Worm (Caenorhabditis elegans) whole organism, late embryonic: ENCODE results near the gene mrp-4.

Experiments
- C08G9.2 ChIP-seq: sonication (generic microtip); optimal IDR thresholded peaks from 2 replicates; lab custom pipeline; 2016; ENCODE audit warnings: mild to moderate bottlenecking, missing genetic modification characterization, moderate library complexity, missing compliant biosample characterization
- F13H6.1 ChIP-seq: sonication (generic microtip); optimal IDR thresholded peaks from 2 replicates; lab custom pipeline; 2016; ENCODE audit warnings: missing genetic modification characterization, missing compliant biosample characterization
- T23F11.4 ChIP-seq: fragments of 200-800 bp; sonication (Bioruptor generic); optimal IDR thresholded peaks from 2 replicates; lab custom pipeline; 2018; ENCODE audit warnings: mild to moderate bottlenecking, missing genetic modification characterization, missing compliant biosample characterization
- Y22D7AL.16 ChIP-seq: sonication (generic microtip); optimal IDR thresholded peaks from 2 replicates; lab custom pipeline; 2016; ENCODE audit warnings: missing genetic modification characterization, missing compliant biosample characterization
- ahr-1 ChIP-seq: sonication (generic microtip); optimal IDR thresholded peaks from 2 replicates; lab custom pipeline; 2016; ENCODE audit warnings: missing genetic modification characterization, missing compliant biosample characterization
- ceh-2 ChIP-seq: sonication (generic microtip); optimal IDR thresholded peaks from 2 replicates; lab custom pipeline; 2016; ENCODE audit warnings: missing genotype, missing genetic modification characterization, missing compliant biosample characterization
- ceh-31 ChIP-seq: sonication (generic microtip); optimal IDR thresholded peaks from 2 replicates; lab custom pipeline; 2016; ENCODE audit warnings: missing genetic modification characterization, missing compliant biosample characterization
- ceh-34 ChIP-seq: sonication (generic microtip); optimal IDR thresholded peaks from 2 replicates; lab custom pipeline; 2016; ENCODE audit warnings: mild to moderate bottlenecking, missing genetic modification characterization, missing compliant biosample characterization
- ceh-45 ChIP-seq: fragments of 200-800 bp; sonication (Bioruptor generic); IDR thresholded peaks from 2 replicates; pipeline ENCODE4 v1.3.6; 2022; ENCODE audit warnings: missing genetic modification reagents, missing genetic modification characterization, missing compliant biosample characterization
- ceh-9 ChIP-seq: sonication (generic microtip); optimal IDR thresholded peaks from 2 replicates; lab custom pipeline; 2016; ENCODE audit warnings: mild to moderate bottlenecking, missing genetic modification characterization, inconsistent platforms, missing compliant biosample characterization
- dmd-4 ChIP-seq: sonication (generic microtip); optimal IDR thresholded peaks from 2 replicates; lab custom pipeline; 2016; ENCODE audit warnings: borderline replicate concordance, missing genetic modification characterization, missing compliant biosample characterization
- dve-1 ChIP-seq: sonication (generic microtip); optimal IDR thresholded peaks from 2 replicates; lab custom pipeline; 2017; ENCODE audit warnings: antibody characterized with exemption, mild to moderate bottlenecking, missing genetic modification characterization, missing compliant biosample characterization
- elt-2 ChIP-seq: sonication (generic microtip); optimal IDR thresholded peaks from 2 replicates; lab custom pipeline; 2016; ENCODE audit warnings: missing genetic modification reagents, missing genetic modification characterization, missing compliant biosample characterization
- eyg-1 ChIP-seq: sonication (generic microtip); optimal IDR thresholded peaks from 2 replicates; lab custom pipeline; 2016; ENCODE audit warnings: missing genotype, missing genetic modification characterization, missing compliant biosample characterization
- fax-1 ChIP-seq: sonication (generic microtip); optimal IDR thresholded peaks from 2 replicates; lab custom pipeline; 2016; ENCODE audit warnings: missing genotype, missing genetic modification characterization, missing compliant biosample characterization
- fkh-6 ChIP-seq: sonication (generic microtip); optimal IDR thresholded peaks from 2 replicates; lab custom pipeline; 2016; ENCODE audit warnings: missing genetic modification characterization, missing compliant biosample characterization
- gmeb-2 ChIP-seq: sonication (generic microtip); optimal IDR thresholded peaks from 2 replicates; lab custom pipeline; 2016; ENCODE audit warnings: missing genetic modification characterization, inconsistent platforms, missing compliant biosample characterization
- hlh-13 ChIP-seq: fragments of 200-800 bp; sonication (Bioruptor generic); optimal IDR thresholded peaks from 2 replicates; lab custom pipeline; 2018; ENCODE audit warnings: mild to moderate bottlenecking, missing genetic modification characterization, missing compliant biosample characterization
- hlh-6 ChIP-seq: sonication (generic microtip); optimal IDR thresholded peaks from 2 replicates; lab custom pipeline; 2016; ENCODE audit warnings: missing genotype, missing genetic modification characterization, missing compliant biosample characterization
- madf-2 ChIP-seq: sonication (generic microtip); optimal IDR thresholded peaks from 2 replicates; lab custom pipeline; 2017; ENCODE audit warnings: missing genetic modification characterization, missing compliant biosample characterization
- pag-3 ChIP-seq: sonication (generic microtip); optimal IDR thresholded peaks from 2 replicates; lab custom pipeline; 2016; ENCODE audit warnings: missing compliant biosample characterization, missing genetic modification characterization, borderline replicate concordance
- pat-9 ChIP-seq: fragments of 200-800 bp; sonication (Bioruptor generic); optimal IDR thresholded peaks from 2 replicates; lab custom pipeline; 2018; ENCODE audit warnings: mild to moderate bottlenecking, missing genetic modification characterization, moderate library complexity, missing compliant biosample characterization
- pha-4 ChIP-seq: fragments of 150-350 bp; optimal IDR thresholded peaks from 2 replicates; lab custom pipeline; 2018; ENCODE audit warnings: missing biosample characterization, missing genetic modification reagents, missing genetic modification characterization
- pqm-1 ChIP-seq: sonication (generic microtip); optimal IDR thresholded peaks from 2 replicates; lab custom pipeline; 2016; ENCODE audit warnings: missing genetic modification characterization, missing compliant biosample characterization
- ref-2 ChIP-seq: sonication (generic microtip); optimal IDR thresholded peaks from 2 replicates; lab custom pipeline; 2016; ENCODE audit warnings: missing genetic modification characterization, missing compliant biosample characterization
- rnt-1 ChIP-seq: sonication (generic microtip); optimal IDR thresholded peaks from 2 replicates; lab custom pipeline; 2016; ENCODE audit warnings: missing genetic modification characterization, missing compliant biosample characterization
- sdc-2 ChIP-seq: sonication (generic microtip); optimal IDR thresholded peaks from 2 replicates; lab custom pipeline; 2016; ENCODE audit warnings: missing genotype, missing genetic modification characterization, missing compliant biosample characterization
- sox-2 ChIP-seq: fragments of 200-800 bp; sonication (Bioruptor generic); IDR thresholded peaks from 2 replicates; pipeline ENCODE4 v1.3.6; 2022; ENCODE audit warnings: missing genetic modification reagents, missing genetic modification characterization, missing compliant biosample characterization
- sox-4 ChIP-seq: sonication (generic microtip); optimal IDR thresholded peaks from 2 replicates; lab custom pipeline; 2017; ENCODE audit warnings: mild to moderate bottlenecking, missing genetic modification characterization, inconsistent platforms, missing compliant biosample characterization
- syd-9 ChIP-seq: sonication (generic microtip); optimal IDR thresholded peaks from 2 replicates; lab custom pipeline; 2016; ENCODE audit warnings: mild to moderate bottlenecking, missing genetic modification characterization, moderate library complexity, missing compliant biosample characterization
- unc-3 ChIP-seq, 2 experiments: fragments of 200-800 bp in 1 of 2; sonication (Bioruptor generic) in 1 of 2; sonication (generic microtip) in 1 of 2; conservative IDR thresholded peaks in 1 of 2; optimal IDR thresholded peaks in 1 of 2; 2 replicates each; pipeline versions ENCODE4 v1.3.6 to Lab custom; 2016 to 2022; ENCODE audit warnings: missing compliant biosample characterization in 2 of 2, missing genetic modification characterization in 2 of 2, missing genetic modification reagents in 1 of 2
- unc-42 ChIP-seq: sonication (generic microtip); optimal IDR thresholded peaks from 2 replicates; lab custom pipeline; 2016; ENCODE audit warnings: missing genotype, missing genetic modification characterization, missing compliant biosample characterization
- unc-55 ChIP-seq: sonication (generic microtip); optimal IDR thresholded peaks from 2 replicates; lab custom pipeline; 2017; ENCODE audit warnings: missing biosample characterization, missing genetic modification reagents, missing genetic modification characterization

mrp-4 gene

ce11 chrX:9851745-9852330, 32.2 kb upstream of the mrp-4 start, which contains the start of gene lec-7:
Gene lec-7 (plus strand): TSS chrX:9852041.
- TF ChIP-seq eyg-1 (tag; lab: Kevin White, UChicago) (no peak), T23F11.4 (GFP tag; lab: Kevin White, UChicago) (no peak), ceh-45 (GFP tag; lab: Robert Waterston, UW) (no peak), madf-2 (no peak), pha-4 (tag; lab: Kevin White, UChicago) (no peak)

ce11 chrX:9856618-9857017, 27.5 kb upstream of the mrp-4 start, which contains the start of gene R07B1.11:
Gene R07B1.11 (plus strand): TSS chrX:9856918.
- TF ChIP-seq rnt-1 (tag; lab: Kevin White, UChicago) (no peak), Y22D7AL.16 (tag; lab: Kevin White, UChicago) (no peak), unc-55 (GFP tag; lab: Kevin White, UChicago) (no peak)
- TF ChIP-seq, all 69 proteins: peak for 0

- no peak for TF ChIP-seq hlh-6 (tag; lab: Kevin White, UChicago)
- TF ChIP-seq ahr-1 (tag; lab: Kevin White, UChicago): no peak
- no peak for TF ChIP-seq sox-2 (GFP tag; lab: Robert Waterston, UW)
- no peak for TF ChIP-seq ceh-9 (tag; lab: Kevin White, UChicago)
- TF ChIP-seq gmeb-2 (tag; lab: Kevin White, UChicago): no peak
- TF ChIP-seq hlh-13 (GFP tag; lab: Kevin White, UChicago): no peak
- TF ChIP-seq syd-9 (tag; lab: Kevin White, UChicago): no peak
- no peak for TF ChIP-seq rnt-1 (tag; lab: Kevin White, UChicago)
- no peak for TF ChIP-seq sox-4 (tag; lab: Kevin White, UChicago)
- TF ChIP-seq ceh-34 (tag; lab: Kevin White, UChicago): no peak
- no peak for TF ChIP-seq eyg-1 (tag; lab: Kevin White, UChicago)
- TF ChIP-seq dmd-4: no peak
- no peak for TF ChIP-seq fkh-6 (tag; lab: Kevin White, UChicago)
- no peak for TF ChIP-seq Y22D7AL.16 (tag; lab: Kevin White, UChicago)
- no peak for TF ChIP-seq dve-1 (tag; lab: Kevin White, UChicago)
- TF ChIP-seq T23F11.4 (GFP tag; lab: Kevin White, UChicago): no peak
- no peak for TF ChIP-seq sdc-2 (tag; lab: Kevin White, UChicago)
Measured at ce11 chrX:9858069-9858468, 26.0 kb upstream of the mrp-4 start, which contains the start of gene scav-5. Gene scav-5 (plus strand): TSS chrX:9858365.

- TF ChIP-seq elt-2 (tag; lab: Kevin White, UChicago) (peak; percentile 56), unc-3 (GFP tag; conservative IDR thresholded peaks at IDR 0.05; lab: Robert Waterston, UW) (no peak), unc-3 (tag; optimal IDR thresholded peaks at IDR 0.05; lab: Kevin White, UChicago) (no peak), ahr-1 (tag; lab: Kevin White, UChicago) (no peak)
Measured at ce11 chrX:9862916-9863624, 21.0 kb upstream of the mrp-4 start, which contains the start of the genes gst-36 and R07B1.5. Gene gst-36 (minus strand): TSS chrX:9862960. Gene R07B1.5 (plus strand): TSS chrX:9863580.

- no peak for TF ChIP-seq C08G9.2 (tag; lab: Kevin White, UChicago)
- no peak for TF ChIP-seq pat-9 (tag; lab: Kevin White, UChicago)
- TF ChIP-seq madf-2: no peak
- no peak for TF ChIP-seq ref-2 (tag; lab: Kevin White, UChicago)
- TF ChIP-seq ceh-2: no peak
- TF ChIP-seq ceh-31: no peak
- TF ChIP-seq fax-1 (tag; lab: Kevin White, UChicago): no peak
- TF ChIP-seq elt-2 (tag; lab: Kevin White, UChicago): no peak
- no peak for TF ChIP-seq pag-3 (tag; lab: Kevin White, UChicago)
- TF ChIP-seq unc-42 (tag; lab: Kevin White, UChicago): no peak
- no peak for TF ChIP-seq Y22D7AL.16 (tag; lab: Kevin White, UChicago)
- no peak for TF ChIP-seq pqm-1 (tag; lab: Kevin White, UChicago)
- TF ChIP-seq F13H6.1 (tag; lab: Kevin White, UChicago): no peak
Measured at ce11 chrX:9866355-9866754, 17.7 kb upstream of the mrp-4 start, which contains the start of gene R07B1.6. Gene R07B1.6 (plus strand): TSS chrX:9866655.
